Worm (Caenorhabditis elegans) whole organism, midembryonic: ENCODE measurements around the gene tbx-43.

ENCODE experiments used
- T22C8.4 ChIP-seq: fragments of 200-800 bp; sonication (Bioruptor generic); IDR thresholded peaks from 2 replicates; pipeline ENCODE4 v1.3.6; 2022; ENCODE audit warnings: missing genetic modification characterization, missing compliant biosample characterization
- cog-1 ChIP-seq: sonication (generic microtip); optimal IDR thresholded peaks from 2 replicates; lab custom pipeline; 2016; ENCODE audit warnings: missing genetic modification characterization, missing compliant biosample characterization
- flt-1 ChIP-seq: fragments of 200-800 bp; sonication (Bioruptor generic); IDR thresholded peaks from 2 replicates; pipeline ENCODE4 v1.3.6; 2022; ENCODE audit warnings: missing genetic modification characterization, missing compliant biosample characterization
- klf-2 ChIP-seq: fragments of 200-800 bp; sonication (Bioruptor generic); conservative IDR thresholded peaks from 2 replicates; pipeline ENCODE4 v1.3.6; 2022; ENCODE audit warnings: missing genetic modification reagents, missing genetic modification characterization, missing compliant biosample characterization
- med-1 ChIP-seq: sonication (generic microtip); optimal IDR thresholded peaks from 2 replicates; lab custom pipeline; 2017; ENCODE audit warnings: missing genetic modification characterization, mild to moderate bottlenecking, missing compliant biosample characterization, antibody characterized with exemption, missing genetic modification reagents; ENCODE audit not compliant: insufficient read depth
- ref-1 ChIP-seq: fragments of 200-800 bp; sonication (Bioruptor generic); conservative IDR thresholded peaks from 2 replicates; pipeline ENCODE4 v1.3.6; 2022; ENCODE audit warnings: missing genetic modification reagents, missing genetic modification characterization, missing compliant biosample characterization
- tab-1 ChIP-seq: fragments of 200-800 bp; sonication (Bioruptor generic); IDR thresholded peaks from 2 replicates; pipeline ENCODE4 v1.3.6; 2022; ENCODE audit warnings: missing genetic modification characterization, missing compliant biosample characterization
- ztf-23 ChIP-seq: fragments of 200-800 bp; sonication (Bioruptor generic); IDR thresholded peaks from 2 replicates; pipeline ENCODE4 v1.3.6; 2022; ENCODE audit warnings: missing genetic modification reagents, missing genetic modification characterization, missing compliant biosample characterization
- ztf-29 ChIP-seq: fragments of 200-800 bp; sonication (Bioruptor generic); IDR thresholded peaks from 2 replicates; pipeline ENCODE4 v1.3.6; 2022; ENCODE audit warnings: missing genetic modification reagents, missing genetic modification characterization, missing compliant biosample characterization

Gene tbx-43

DNA sequence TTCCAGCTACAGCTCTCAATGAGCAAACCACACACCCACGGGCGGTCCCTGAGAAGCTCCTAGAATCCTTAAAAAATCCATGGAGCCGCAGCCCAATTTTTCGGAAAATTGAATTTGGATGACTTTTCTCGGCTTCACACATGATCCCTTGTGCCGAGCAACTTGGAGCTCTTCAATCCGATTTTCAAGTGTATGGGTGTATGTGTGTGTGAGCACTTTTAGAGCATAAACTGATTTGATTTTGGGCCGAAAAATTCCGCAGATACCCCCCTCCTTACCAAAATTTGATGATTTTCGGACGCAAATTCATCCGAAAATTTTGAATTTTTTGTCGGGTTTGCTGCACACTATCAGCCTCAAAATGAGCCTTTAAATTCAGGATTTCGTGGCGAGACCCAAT is 38.0 kb downstream of the tbx-43 start:
- no peak for TF ChIP-seq med-1 (GFP tag; lab: Kevin White, UChicago)
- TF ChIP-seq ztf-29 (GFP tag; lab: Robert Waterston, UW) = no peak
- TF ChIP-seq ref-1 = no peak
- TF ChIP-seq cog-1 (tag; lab: Kevin White, UChicago) = no peak
- no peak for TF ChIP-seq tab-1 (GFP tag; lab: Robert Waterston, UW)
- no peak for TF ChIP-seq T22C8.4 (GFP tag; lab: Robert Waterston, UW)
- TF ChIP-seq ztf-23 (GFP tag; lab: Robert Waterston, UW) = no peak
- TF ChIP-seq flt-1 (GFP tag; lab: Robert Waterston, UW) = no peak
- TF ChIP-seq klf-2 (GFP tag; lab: Robert Waterston, UW) = no peak

DNA sequence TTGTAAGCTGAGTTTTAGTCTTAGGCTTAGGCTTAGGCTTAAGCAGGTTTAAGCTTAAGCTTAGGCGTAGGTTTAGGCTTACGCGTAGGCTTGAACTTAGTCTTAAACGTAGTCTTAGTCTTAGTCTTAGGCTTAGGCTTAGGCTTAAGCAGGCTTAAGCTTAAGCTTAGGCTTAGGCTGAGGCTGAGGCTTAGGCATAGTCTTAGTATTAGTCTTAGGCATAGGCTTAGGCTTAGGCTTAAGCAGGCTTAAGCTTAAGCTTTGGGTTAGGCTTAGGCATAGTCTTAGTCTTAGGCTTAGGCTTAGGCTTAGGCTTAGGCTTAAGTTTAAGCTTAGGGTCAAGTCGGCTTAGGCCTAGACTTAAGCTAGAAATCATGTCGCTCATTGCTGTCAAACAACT is 51.1 kb downstream of the tbx-43 start:
- TF ChIP-seq flt-1 (GFP tag; lab: Robert Waterston, UW) (no peak), ztf-23 (GFP tag; lab: Robert Waterston, UW) (no peak), ztf-29 (GFP tag; lab: Robert Waterston, UW) (peak; percentile 50; the same call in 1 of the 2 replicates)

DNA sequence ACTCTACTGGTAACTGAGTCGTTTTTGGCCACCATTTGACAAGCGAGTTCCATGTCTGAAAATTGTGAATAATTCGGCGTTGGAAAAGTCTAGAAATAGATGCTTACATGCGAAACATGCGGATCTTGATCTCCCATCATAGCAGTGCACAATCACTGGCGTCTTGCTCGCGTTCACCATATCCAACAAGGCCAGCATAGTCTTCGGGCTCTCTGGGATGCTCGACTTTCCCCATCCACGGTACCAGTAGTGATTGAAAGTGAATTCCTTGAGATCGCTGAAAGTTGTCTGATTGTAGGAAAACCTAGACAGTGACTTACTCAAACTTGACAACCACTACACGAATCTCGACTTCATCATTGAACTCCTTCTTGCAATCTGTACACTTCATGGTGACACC is 52.1 kb downstream of the tbx-43 start:
- TF ChIP-seq ztf-29 (GFP tag; lab: Robert Waterston, UW) (no peak), T22C8.4 (GFP tag; lab: Robert Waterston, UW) (no peak), flt-1 (GFP tag; lab: Robert Waterston, UW) (no peak), med-1 (GFP tag; lab: Kevin White, UChicago) (no peak), ztf-23 (GFP tag; lab: Robert Waterston, UW) (no peak), tab-1 (GFP tag; lab: Robert Waterston, UW) (no peak), klf-2 (GFP tag; lab: Robert Waterston, UW) (no peak), ref-1 (no peak), cog-1 (tag; lab: Kevin White, UChicago) (no peak)
